Fruit fly (Drosophila melanogaster) whole organism, embryonic: ENCODE data around the gene side-III.

ENCODE experiments used
- CG10274 ChIP-seq: fragments of 200-800 bp; sonication (Bioruptor generic); optimal IDR thresholded peaks from 3 replicates; lab custom pipeline; 2017; ENCODE audit warnings: missing biosample characterization, mild to moderate bottlenecking, missing genetic modification characterization
- CG18619 ChIP-seq: fragments of 200-800 bp; sonication (Bioruptor generic); optimal IDR thresholded peaks from 3 replicates; lab custom pipeline; 2017; ENCODE audit warnings: missing biosample characterization, mild to moderate bottlenecking, missing genetic modification characterization
- knrl ChIP-seq: fragments of 200-800 bp; sonication (Bioruptor generic); IDR thresholded peaks from 3 replicates; pipeline ENCODE4 v1.3.6; 2022; ENCODE audit warnings: missing biosample characterization, missing genetic modification characterization; ENCODE audit not compliant: partially characterized antibody
- oc ChIP-seq: fragments of 200-800 bp; sonication (Bioruptor generic); optimal IDR thresholded peaks from 2 replicates; lab custom pipeline; 2018; ENCODE audit warnings: missing biosample characterization, mild to moderate bottlenecking, missing genetic modification characterization, moderate library complexity
- peb ChIP-seq: fragments of 200-800 bp; sonication (Bioruptor generic); IDR thresholded peaks from 2 replicates; pipeline ENCODE4 v1.3.6; 2022; ENCODE audit warnings: missing biosample characterization, missing genetic modification characterization
- run ChIP-seq: fragments of 200-800 bp; sonication (Bioruptor generic); optimal IDR thresholded peaks from 3 replicates; lab custom pipeline; 2018; ENCODE audit warnings: missing biosample characterization, mild to moderate bottlenecking, missing genetic modification characterization
- usp ChIP-seq: fragments of >200 bp; optimal IDR thresholded peaks from 2 replicates; lab custom pipeline; 2017; ENCODE audit warnings: missing biosample characterization, missing genetic modification characterization
- zen ChIP-seq: fragments of 200-800 bp; sonication (Bioruptor generic); optimal IDR thresholded peaks from 3 replicates; lab custom pipeline; 2018; ENCODE audit warnings: missing biosample characterization, mild to moderate bottlenecking, missing genetic modification characterization, moderate library complexity

DNA sequence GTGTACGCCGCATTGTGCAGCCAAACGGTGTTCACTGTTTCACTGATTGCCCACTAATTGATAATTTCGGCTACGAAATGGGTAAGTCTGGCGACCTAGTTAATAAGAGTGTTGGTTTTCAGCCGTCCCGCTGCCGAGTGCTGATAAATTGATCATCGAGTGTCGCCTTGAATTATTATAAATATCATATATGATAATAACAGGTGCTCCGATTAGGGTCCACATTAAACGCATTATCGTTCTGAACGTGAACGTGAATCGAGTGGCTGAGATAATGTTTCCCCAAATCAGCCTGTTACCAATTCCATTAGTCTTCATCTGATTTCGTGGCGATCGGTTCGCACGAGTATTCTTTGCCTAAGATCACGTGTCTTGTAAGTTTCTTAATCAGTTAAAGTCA lies 118.1 kb downstream of the side-III start:
- TF ChIP-seq peb (no peak), CG18619 (GFP tag; lab: Kevin White, UChicago) (no peak), usp (no peak), run (tag; lab: Kevin White, UChicago) (no peak), CG10274 (GFP tag; lab: Kevin White, UChicago) (no peak), oc (no peak), zen (tag; lab: Kevin White, UChicago) (no peak), knrl (GFP tag; lab: Robert Waterston, UW) (no peak)
